Worm (Caenorhabditis elegans): ENCODE results near the gene lips-10.

DNA sequence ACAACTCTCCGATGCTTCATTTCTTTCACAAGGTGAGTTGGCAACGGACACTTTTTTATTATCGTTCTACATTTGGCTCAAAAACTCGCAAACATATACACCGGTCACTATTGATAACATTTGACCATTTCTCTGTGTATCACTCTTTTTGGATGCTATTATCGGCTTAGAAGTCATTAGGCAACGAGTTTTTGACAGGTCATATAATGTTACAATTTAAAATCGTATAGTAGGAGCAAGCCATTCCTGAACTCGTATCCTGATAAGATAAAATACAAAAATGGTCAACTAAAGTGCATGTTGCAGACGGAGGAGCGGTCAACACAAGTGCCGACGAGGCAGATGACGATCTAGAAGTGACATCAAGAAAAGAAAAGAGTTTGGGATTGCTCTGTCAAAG lies 26.0 kb upstream of the lips-10 start:
- TF ChIP-seq mcd-1 (GFP tag; IDR thresholded peaks at IDR 0.05) (no peak), die-1 (tag; optimal IDR thresholded peaks at IDR 0.05) (no peak)
